Fruit fly (Drosophila melanogaster): ENCODE data around the gene eIF2D.
A peak's percentile ranks its signal among the peaks of the same experiment; 100 is the strongest.

eIF2D gene

dm6 chr3R:29157418-29158398 is 6.1 kb upstream of the eIF2D start, which contains the start of gene rdog (continued):
- TF ChIP-seq CG2678 (tag; optimal IDR thresholded peaks at IDR 0.05) (peak; percentile 87), Sox102F (GFP tag; optimal IDR thresholded peaks at IDR 0.05) (peak; percentile 63), odd (GFP tag; optimal IDR thresholded peaks at IDR 0.05) (peak; percentile 71), CG14965 (GFP tag; optimal IDR thresholded peaks at IDR 0.05; ENCODE audit: borderline replicate concordance) (no peak), pzg (GFP tag; optimal IDR thresholded peaks at IDR 0.05) (peak; percentile 20), Pdp1 (GFP tag; optimal IDR thresholded peaks at IDR 0.05) (peak; percentile 65 to 84), CG33213 (GFP tag; optimal IDR thresholded peaks at IDR 0.05) (peak; percentile 72), Eip74EF (GFP tag; optimal IDR thresholded peaks at IDR 0.05) (no peak), Blimp-1 (GFP tag; optimal IDR thresholded peaks at IDR 0.05) (peak; percentile 67), Lpt (GFP tag; optimal IDR thresholded peaks at IDR 0.05) (no peak), en (GFP tag; optimal IDR thresholded peaks at IDR 0.05) (peak; percentile 63), zen2 (GFP tag; IDR thresholded peaks at IDR 0.05; ENCODE audit: partially characterized antibody) (no peak), CG14014 (GFP tag; IDR thresholded peaks at IDR 0.05) (peak; percentile 40; the same call in 1 of the 2 replicates), slou (GFP tag; optimal IDR thresholded peaks at IDR 0.05) (peak; percentile 6), CG32767 (GFP tag; IDR thresholded peaks at IDR 0.05) (peak; percentile 65; the same call in 1 of the 2 replicates), nom (GFP tag; optimal IDR thresholded peaks at IDR 0.05) (peak; percentile 72), Camta (GFP tag; optimal IDR thresholded peaks at IDR 0.05) (peak; percentile 87), CG30403 (GFP tag; optimal IDR thresholded peaks at IDR 0.05) (peak; percentile 88), Bgb (GFP tag; IDR thresholded peaks at IDR 0.05; ENCODE audit: partially characterized antibody) (peak; percentile 12; the same call in 1 of the 2 replicates), ERR (GFP tag; optimal IDR thresholded peaks at IDR 0.05) (peak; percentile 54), ttk (GFP tag; IDR thresholded peaks at IDR 0.05) (peak; percentile 32; the same call in 1 of the 2 replicates), CG2120 (GFP tag; optimal IDR thresholded peaks at IDR 0.05) (peak; percentile 88), Doc2 (GFP tag; IDR thresholded peaks at IDR 0.05) (no peak), Kr (GFP tag; optimal IDR thresholded peaks at IDR 0.05) (peak; percentile 82), danr (GFP tag; IDR thresholded peaks at IDR 0.05) (peak; percentile 32; the same call in 1 of the 2 replicates), CG17328 (GFP tag; IDR thresholded peaks at IDR 0.05) (peak; percentile 52; the same call in 1 of the 2 replicates), abd-A (tag; optimal IDR thresholded peaks at IDR 0.05) (peak; percentile 64), row (GFP tag; IDR thresholded peaks at IDR 0.05) (peak; percentile 100), mirr (GFP tag; optimal IDR thresholded peaks at IDR 0.05) (peak; percentile 57), B-H1 (GFP tag; IDR thresholded peaks at IDR 0.05) (peak; percentile 17; the same call in 1 of the 3 replicates), CG8089 (GFP tag; optimal IDR thresholded peaks at IDR 0.05) (peak; percentile 78), CG17802 (tag; optimal IDR thresholded peaks at IDR 0.05) (peak; percentile 39), CG14710 (tag; optimal IDR thresholded peaks at IDR 0.05) (peak; percentile 79), vvl (GFP tag; IDR thresholded peaks at IDR 0.05) (peak; percentile 56; the same call in 1 of the 2 replicates), TFAM (GFP tag; optimal IDR thresholded peaks at IDR 0.05) (no peak), grn (GFP tag; optimal IDR thresholded peaks at IDR 0.05) (peak; percentile 65), Hmr (GFP tag; optimal IDR thresholded peaks at IDR 0.05) (peak; percentile 75), gce (GFP tag; IDR thresholded peaks at IDR 0.05) (no peak), croc (GFP tag; conservative IDR thresholded peaks at IDR 0.05) (peak; percentile 68), CG18599 (GFP tag; optimal IDR thresholded peaks at IDR 0.05) (peak; percentile 76), Side (GFP tag; optimal IDR thresholded peaks at IDR 0.05) (peak; percentile 73), scrt (GFP tag; optimal IDR thresholded peaks at IDR 0.05) (peak; percentile 73), luna (GFP tag; optimal IDR thresholded peaks at IDR 0.05) (peak; percentile 47), CG1647 (GFP tag; optimal IDR thresholded peaks at IDR 0.05) (peak; percentile 47), Hand (GFP tag; optimal IDR thresholded peaks at IDR 0.05) (peak; percentile 73), Max (GFP tag; optimal IDR thresholded peaks at IDR 0.05) (peak; percentile 93), wor (GFP tag; IDR thresholded peaks at IDR 0.05) (no peak; the same call in 1 of the 2 replicates)

Data from whole organism, embryonic.